Fruit fly (Drosophila melanogaster): ENCODE measurements around the gene CG15211.
A peak's percentile ranks its signal among the peaks of the same experiment; 100 is the strongest.

Gene CG15211

dm6 chrX:10805651-10806191, 33.4 kb downstream of the CG15211 start:
- TF ChIP-seq Pif1A (GFP tag; optimal IDR thresholded peaks at IDR 0.05) (peak; percentile 81), gl (tag; optimal IDR thresholded peaks at IDR 0.05) (peak; percentile 95), Pif1B (GFP tag; optimal IDR thresholded peaks at IDR 0.05) (peak; percentile 80), CG8159 (tag; optimal IDR thresholded peaks at IDR 0.05) (peak; percentile 81), Ets98B (GFP tag; IDR thresholded peaks at IDR 0.05) (peak; percentile 74), CG15710 (tag; optimal IDR thresholded peaks at IDR 0.05) (peak; percentile 80), CG12605 (GFP tag; IDR thresholded peaks at IDR 0.05) (peak; percentile 93), rn (GFP tag; IDR thresholded peaks at IDR 0.05) (peak; percentile 57; the same call in 1 of the 2 replicates), CG4496 (GFP tag; IDR thresholded peaks at IDR 0.05) (peak; percentile 92), Snoo (tag; optimal IDR thresholded peaks at IDR 0.05) (peak; percentile 72), D1 (tag; optimal IDR thresholded peaks at IDR 0.05) (peak; percentile 50), CG14655 (GFP tag; optimal IDR thresholded peaks at IDR 0.05) (peak; percentile 69), fd96Ca (GFP tag; IDR thresholded peaks at IDR 0.05) (peak; percentile 76; the same call in 2 of the 3 replicates), CG17806 (tag; optimal IDR thresholded peaks at IDR 0.05) (peak; percentile 69), CG9948 (tag; optimal IDR thresholded peaks at IDR 0.05) (peak; percentile 47), CG32121 (GFP tag; IDR thresholded peaks at IDR 0.05) (peak; percentile 83), CG8301 (tag; optimal IDR thresholded peaks at IDR 0.05) (peak; percentile 50), CG34367 (tag; optimal IDR thresholded peaks at IDR 0.05) (peak; percentile 80), CG13204 (GFP tag; optimal IDR thresholded peaks at IDR 0.05) (peak; percentile 83), CG10348 (GFP tag; IDR thresholded peaks at IDR 0.05) (no peak), EcR (GFP tag; optimal IDR thresholded peaks at IDR 0.05) (peak; percentile 63)

dm6 chrX:10806718-10807412, 34.5 kb downstream of the CG15211 start:
- TF ChIP-seq Pif1B (GFP tag; optimal IDR thresholded peaks at IDR 0.05): no peak
- TF ChIP-seq CG4496 (GFP tag; IDR thresholded peaks at IDR 0.05): 0 out of 3 replicates have a peak, but pooled peaks have one; percentile 24
- TF ChIP-seq gl (tag; optimal IDR thresholded peaks at IDR 0.05): no peak
- TF ChIP-seq fd96Ca (GFP tag; IDR thresholded peaks at IDR 0.05): 0 out of 3 replicates have a peak, but pooled peaks have one; percentile 29
- no peak for TF ChIP-seq CG15710 (tag; optimal IDR thresholded peaks at IDR 0.05)
- no peak for TF ChIP-seq CG34367 (tag; optimal IDR thresholded peaks at IDR 0.05)
- TF ChIP-seq D1 (tag; optimal IDR thresholded peaks at IDR 0.05): no peak
- no peak for TF ChIP-seq CG9948 (tag; optimal IDR thresholded peaks at IDR 0.05)
- no peak for TF ChIP-seq CG8301 (tag; optimal IDR thresholded peaks at IDR 0.05)
- no peak for TF ChIP-seq CG14655 (GFP tag; optimal IDR thresholded peaks at IDR 0.05)
- peak; percentile 29 for TF ChIP-seq Pif1A (GFP tag; optimal IDR thresholded peaks at IDR 0.05)
- TF ChIP-seq rn (GFP tag; IDR thresholded peaks at IDR 0.05): no peak
- TF ChIP-seq EcR (GFP tag; optimal IDR thresholded peaks at IDR 0.05): peak; percentile 11
- no peak for TF ChIP-seq CG8159 (tag; optimal IDR thresholded peaks at IDR 0.05)
- no peak for TF ChIP-seq CG17806 (tag; optimal IDR thresholded peaks at IDR 0.05)
- no peak for TF ChIP-seq Snoo (tag; optimal IDR thresholded peaks at IDR 0.05)
- no peak; the same call in 1 of the 2 replicates for TF ChIP-seq Ets98B (GFP tag; IDR thresholded peaks at IDR 0.05)
- no peak for TF ChIP-seq CG10348 (GFP tag; IDR thresholded peaks at IDR 0.05)
- peak; percentile 26; the same call in 1 of the 2 replicates for TF ChIP-seq CG12605 (GFP tag; IDR thresholded peaks at IDR 0.05)
- no peak for TF ChIP-seq CG13204 (GFP tag; optimal IDR thresholded peaks at IDR 0.05)
- no peak; the same call in 1 of the 2 replicates for TF ChIP-seq CG32121 (GFP tag; IDR thresholded peaks at IDR 0.05)

dm6 chrX:10808684-10809083, 36.3 kb downstream of the CG15211 start:
- no peak for TF ChIP-seq CG4496 (GFP tag; IDR thresholded peaks at IDR 0.05)
- no peak for TF ChIP-seq Snoo (tag; optimal IDR thresholded peaks at IDR 0.05)
- no peak for TF ChIP-seq CG17806 (tag; optimal IDR thresholded peaks at IDR 0.05)
- TF ChIP-seq CG15710 (tag; optimal IDR thresholded peaks at IDR 0.05): no peak
- no peak for TF ChIP-seq CG34367 (tag; optimal IDR thresholded peaks at IDR 0.05)
- no peak for TF ChIP-seq Pif1A (GFP tag; optimal IDR thresholded peaks at IDR 0.05)
- no peak for TF ChIP-seq CG10348 (GFP tag; IDR thresholded peaks at IDR 0.05)
- no peak for TF ChIP-seq CG12605 (GFP tag; IDR thresholded peaks at IDR 0.05)
- no peak for TF ChIP-seq D1 (tag; optimal IDR thresholded peaks at IDR 0.05)
- TF ChIP-seq EcR (GFP tag; optimal IDR thresholded peaks at IDR 0.05): no peak
- no peak for TF ChIP-seq CG14655 (GFP tag; optimal IDR thresholded peaks at IDR 0.05)
- TF ChIP-seq gl (tag; optimal IDR thresholded peaks at IDR 0.05): no peak
- TF ChIP-seq CG32121 (GFP tag; IDR thresholded peaks at IDR 0.05): no peak

dm6 chrX:10814113-10814512, 41.8 kb downstream of the CG15211 start:
- TF ChIP-seq Ets98B (GFP tag; IDR thresholded peaks at IDR 0.05) (peak; percentile 64), CG17806 (tag; optimal IDR thresholded peaks at IDR 0.05) (no peak), fd96Ca (GFP tag; IDR thresholded peaks at IDR 0.05) (peak; percentile 54; the same call in 1 of the 3 replicates), CG10348 (GFP tag; IDR thresholded peaks at IDR 0.05) (no peak), CG4496 (GFP tag; IDR thresholded peaks at IDR 0.05) (peak; percentile 71; the same call in 2 of the 3 replicates), gl (tag; optimal IDR thresholded peaks at IDR 0.05) (no peak), CG12605 (GFP tag; IDR thresholded peaks at IDR 0.05) (peak; percentile 47; the same call in 1 of the 2 replicates), CG32121 (GFP tag; IDR thresholded peaks at IDR 0.05) (peak; percentile 53; the same call in 1 of the 2 replicates)

dm6 chrX:10814832-10815372, 42.6 kb downstream of the CG15211 start:
- TF ChIP-seq CG9948 (tag; optimal IDR thresholded peaks at IDR 0.05) (no peak), CG10348 (GFP tag; IDR thresholded peaks at IDR 0.05) (no peak), rn (GFP tag; IDR thresholded peaks at IDR 0.05) (no peak)
